Worm (Caenorhabditis elegans): ENCODE measurements around the gene F12A10.9.

DNA sequence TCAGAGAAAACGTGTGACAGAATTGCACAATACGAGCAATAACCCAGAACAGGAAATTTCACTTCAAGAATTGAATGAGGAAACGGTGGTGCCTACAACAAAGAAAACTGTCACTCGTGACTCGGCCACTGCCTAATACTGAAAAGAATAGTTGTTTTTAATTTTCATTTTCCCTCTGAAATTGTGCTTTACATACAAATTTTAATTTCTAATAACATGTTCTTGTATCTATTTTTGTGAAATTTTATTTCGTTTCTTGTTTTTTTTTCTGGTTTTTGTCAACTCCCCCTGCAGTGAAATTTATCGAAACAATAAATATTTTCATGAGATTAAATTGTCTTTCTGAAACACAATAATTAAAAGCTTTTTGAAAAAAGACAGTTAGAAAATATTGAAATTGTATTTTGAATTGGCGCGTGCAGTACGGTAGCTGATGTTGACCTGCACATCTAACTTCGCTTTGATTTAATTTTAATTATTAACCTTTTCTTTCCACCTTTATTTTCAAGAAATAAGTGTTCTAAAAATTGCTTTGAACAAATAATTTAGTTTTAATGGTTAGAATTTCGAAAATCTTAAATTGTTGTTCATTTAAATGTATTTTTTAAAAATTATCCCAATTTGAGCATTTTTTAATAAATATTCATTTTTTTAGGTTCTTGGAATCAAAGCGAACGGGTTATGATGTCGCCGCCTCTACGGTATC, 42.7 kb upstream of the F12A10.9 start, which contains the start of gene daz-1:
- TF ChIP-seq nhr-76 (tag; optimal IDR thresholded peaks at IDR 0.05) (no peak), dpl-1 (GFP tag; optimal IDR thresholded peaks at IDR 0.05) (no peak), nhr-48 (tag; optimal IDR thresholded peaks at IDR 0.05) (no peak), fos-1 (tag; optimal IDR thresholded peaks at IDR 0.05) (no peak), lin-1 (GFP tag; IDR thresholded peaks at IDR 0.05) (no peak), pqm-1 (tag; optimal IDR thresholded peaks at IDR 0.05) (no peak), nhr-25 (tag; optimal IDR thresholded peaks at IDR 0.05; ENCODE audit: borderline replicate concordance, insufficient read depth) (no peak), snpc-4 (tag; optimal IDR thresholded peaks at IDR 0.05) (no peak), unc-62 (GFP tag; optimal IDR thresholded peaks at IDR 0.05 in 1 of 2) (peak in 1 of 2 experiments; percentile 91), unc-62 (tag; optimal IDR thresholded peaks at IDR 0.05) (no peak), egl-27 (tag; optimal IDR thresholded peaks at IDR 0.05) (no peak)
